Fruit fly (Drosophila melanogaster): ENCODE measurements around the gene Vps16A.

Vps16A gene

dm6 chr3R:9236883-9237267 is 29.9 kb upstream of the Vps16A start (continued):
- TF ChIP-seq CG10654 (GFP tag; optimal IDR thresholded peaks at IDR 0.05), result no peak
- TF ChIP-seq Tbp (GFP tag; optimal IDR thresholded peaks at IDR 0.05), result no peak
- no peak for TF ChIP-seq CG14050 (GFP tag; IDR thresholded peaks at IDR 0.05)
- peak; percentile 52 for TF ChIP-seq CG18599 (GFP tag; optimal IDR thresholded peaks at IDR 0.05)
- peak; percentile 22 for TF ChIP-seq CG3281 (GFP tag; optimal IDR thresholded peaks at IDR 0.05)
- no peak for TF ChIP-seq nom (GFP tag; optimal IDR thresholded peaks at IDR 0.05)
- peak; percentile 74; the same call in 2 of the 4 replicates for TF ChIP-seq chinmo (GFP tag; IDR thresholded peaks at IDR 0.05; ENCODE audit: partially characterized antibody)
- TF ChIP-seq zen2 (GFP tag; IDR thresholded peaks at IDR 0.05; ENCODE audit: partially characterized antibody), result no peak
- no peak for TF ChIP-seq CG15696 (tag; optimal IDR thresholded peaks at IDR 0.05)
- TF ChIP-seq CG15011 (GFP tag; optimal IDR thresholded peaks at IDR 0.05), result no peak
- TF ChIP-seq CG33213 (GFP tag; optimal IDR thresholded peaks at IDR 0.05), result no peak
- no peak for TF ChIP-seq ato (GFP tag; IDR thresholded peaks at IDR 0.05; ENCODE audit: partially characterized antibody)
- TF ChIP-seq gce (GFP tag; IDR thresholded peaks at IDR 0.05), result no peak
- peak; percentile 45; the same call in 1 of the 3 replicates for TF ChIP-seq CG34224 (GFP tag; IDR thresholded peaks at IDR 0.05; ENCODE audit: partially characterized antibody)
- 0 out of 2 replicates have a peak, but pooled peaks have one; percentile 22 for TF ChIP-seq sim (GFP tag; IDR thresholded peaks at IDR 0.05)
- peak; percentile 74 for TF ChIP-seq CG32532 (GFP tag; IDR thresholded peaks at IDR 0.05)
- no peak for TF ChIP-seq CG17361 (GFP tag; IDR thresholded peaks at IDR 0.05)
- TF ChIP-seq MTF-1 (GFP tag; optimal IDR thresholded peaks at IDR 0.05; ENCODE audit: borderline replicate concordance), result peak; percentile 38
- TF ChIP-seq pnt (GFP tag; optimal IDR thresholded peaks at IDR 0.05), result no peak
- peak; percentile 28 for TF ChIP-seq odd (GFP tag; optimal IDR thresholded peaks at IDR 0.05)
- TF ChIP-seq CG32767 (GFP tag; IDR thresholded peaks at IDR 0.05), result peak; percentile 29; the same call in 1 of the 2 replicates
- no peak for TF ChIP-seq wor (GFP tag; IDR thresholded peaks at IDR 0.05)
- TF ChIP-seq crol (GFP tag; IDR thresholded peaks at IDR 0.05), result peak; percentile 70
- TF ChIP-seq Atf-2 (GFP tag; optimal IDR thresholded peaks at IDR 0.05), result no peak
- TF ChIP-seq CG7963 (GFP tag; IDR thresholded peaks at IDR 0.05; ENCODE audit: partially characterized antibody), result no peak
- peak; percentile 63 for TF ChIP-seq chm (GFP tag; IDR thresholded peaks at IDR 0.05)
- TF ChIP-seq NC2β (GFP tag; optimal IDR thresholded peaks at IDR 0.05), result no peak
- TF ChIP-seq hkb (optimal IDR thresholded peaks at IDR 0.05), result no peak
- peak; percentile 45; the same call in 1 of the 2 replicates for TF ChIP-seq hkb (GFP tag; IDR thresholded peaks at IDR 0.05)
- TF ChIP-seq Bdp1 (GFP tag; optimal IDR thresholded peaks at IDR 0.05), result peak; percentile 15
- no peak for TF ChIP-seq Hr78 (GFP tag; optimal IDR thresholded peaks at IDR 0.05)
- TF ChIP-seq CG1024 (GFP tag; IDR thresholded peaks at IDR 0.05), result no peak
- TF ChIP-seq Ets65A (GFP tag), result peak; percentile 76
- no peak for TF ChIP-seq CG13775 (GFP tag; optimal IDR thresholded peaks at IDR 0.05)
- peak; percentile 34 for TF ChIP-seq mirr (GFP tag; optimal IDR thresholded peaks at IDR 0.05)
- TF ChIP-seq CG2678 (tag; optimal IDR thresholded peaks at IDR 0.05), result peak; percentile 10
- TF ChIP-seq Sry-β (GFP tag; optimal IDR thresholded peaks at IDR 0.05), result no peak
- peak; percentile 4 for TF ChIP-seq CG12071 (GFP tag; optimal IDR thresholded peaks at IDR 0.05)
- TF ChIP-seq CG1832 (GFP tag; optimal IDR thresholded peaks at IDR 0.05), result peak; percentile 32
- no peak for TF ChIP-seq CG8290 (GFP tag; optimal IDR thresholded peaks at IDR 0.05)
- peak in 1 of 2 experiments; percentile 11 for TF ChIP-seq CG8290 (tag; optimal IDR thresholded peaks at IDR 0.05)
- TF ChIP-seq CG12942 (GFP tag; optimal IDR thresholded peaks at IDR 0.05), result no peak
- TF ChIP-seq CG4820 (GFP tag; optimal IDR thresholded peaks at IDR 0.05), result no peak
- no peak for TF ChIP-seq psq (GFP tag; optimal IDR thresholded peaks at IDR 0.05)
- peak; percentile 37; the same call in 1 of the 3 replicates for TF ChIP-seq Dbx (GFP tag; IDR thresholded peaks at IDR 0.05)
- no peak for TF ChIP-seq Sry-δ (GFP tag; optimal IDR thresholded peaks at IDR 0.05)
- TF ChIP-seq wek (GFP tag; optimal IDR thresholded peaks at IDR 0.05), result peak; percentile 39
- TF ChIP-seq Hr51 (GFP tag; optimal IDR thresholded peaks at IDR 0.05), result no peak
- no peak for TF ChIP-seq Doc2 (GFP tag; IDR thresholded peaks at IDR 0.05)
- no peak for TF ChIP-seq HLH54F (GFP tag; optimal IDR thresholded peaks at IDR 0.05)
- TF ChIP-seq HHEX (GFP tag; optimal IDR thresholded peaks at IDR 0.05), result peak; percentile 0
